Worm (Caenorhabditis elegans): ENCODE data around the gene F49C12.3.

DNA sequence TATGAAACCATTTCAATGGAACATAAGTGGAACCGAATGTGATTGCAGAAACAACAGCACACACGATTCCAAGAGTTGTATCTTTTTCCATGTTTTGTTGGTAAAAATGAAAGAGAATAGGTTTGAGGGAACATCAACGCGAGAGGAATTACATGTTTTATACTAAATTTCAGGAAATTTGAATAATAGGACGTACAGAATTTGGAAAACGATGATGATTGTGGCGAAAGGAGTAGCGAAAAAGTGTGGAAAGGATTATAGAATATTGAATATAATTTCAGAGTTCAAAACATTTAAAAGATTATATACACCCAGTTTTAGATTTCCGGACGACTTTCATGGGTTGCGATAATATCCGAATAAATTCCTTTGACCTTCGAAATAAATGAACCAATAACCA, 8.7 kb downstream of the F49C12.3 start, which contains the start of gene F49C12.6:
- TF ChIP-seq dpl-1 (GFP tag; optimal IDR thresholded peaks at IDR 0.05) (no peak), Y95B8A.8 (GFP tag; IDR thresholded peaks at IDR 0.05) (no peak), F55B11.4 (tag; optimal IDR thresholded peaks at IDR 0.05; ENCODE audit: borderline replicate concordance, insufficient read depth) (no peak), lin-26 (GFP tag; IDR thresholded peaks at IDR 0.05) (no peak), efl-1 (GFP tag; optimal IDR thresholded peaks at IDR 0.05) (no peak), snpc-1.1 (tag; optimal IDR thresholded peaks at IDR 0.05; ENCODE audit: insufficient read depth) (no peak)
